Worm (Caenorhabditis elegans) whole organism, L1 larva: ENCODE measurements around the gene F35G2.3.

ENCODE experiments used
- C04F5.9 ChIP-seq: sonication (generic microtip); optimal IDR thresholded peaks from 2 replicates; lab custom pipeline; 2016; ENCODE audit warnings: missing genetic modification characterization, missing compliant biosample characterization
- C16A3.4 ChIP-seq: fragments of 150-350 bp; optimal IDR thresholded peaks from 2 replicates; lab custom pipeline; 2014; ENCODE audit warnings: missing biosample characterization, missing genetic modification characterization
- C34B4.2 ChIP-seq: sonication (generic microtip); optimal IDR thresholded peaks from 2 replicates; lab custom pipeline; 2017; ENCODE audit warnings: mild to moderate bottlenecking, missing genetic modification characterization, missing compliant biosample characterization
- Y116A8C.19 ChIP-seq: sonication (generic microtip); optimal IDR thresholded peaks from 2 replicates; lab custom pipeline; 2016; ENCODE audit warnings: missing compliant biosample characterization, missing genetic modification characterization, borderline replicate concordance
- alr-1 ChIP-seq: fragments of 200-800 bp; sonication (Bioruptor generic); optimal IDR thresholded peaks from 2 replicates; lab custom pipeline; 2018; ENCODE audit warnings: borderline replicate concordance, mild to moderate bottlenecking, missing genetic modification characterization, missing compliant biosample characterization
- blmp-1 ChIP-seq: fragments of 150-350 bp; optimal IDR thresholded peaks from 2 replicates; lab custom pipeline; 2014; ENCODE audit warnings: missing biosample characterization, missing genetic modification characterization
- ceh-63 ChIP-seq: fragments of 200-800 bp; sonication (Bioruptor generic); optimal IDR thresholded peaks from 2 replicates; lab custom pipeline; 2018; ENCODE audit warnings: mild to moderate bottlenecking, missing genetic modification characterization, missing compliant biosample characterization
- ceh-8 ChIP-seq: fragments of 200-800 bp; sonication (Bioruptor generic); optimal IDR thresholded peaks from 2 replicates; lab custom pipeline; 2018; ENCODE audit warnings: mild to moderate bottlenecking, missing genetic modification characterization, moderate library complexity, missing compliant biosample characterization
- ceh-82 ChIP-seq, 3 experiments: fragments of 150-350 bp in 1 of 3; sonication (generic microtip) in 2 of 3; optimal IDR thresholded peaks; 2 replicates each; lab custom pipeline; 2014 to 2017; ENCODE audit warnings: missing biosample characterization in 3 of 3, missing genetic modification characterization in 3 of 3
- ceh-88 ChIP-seq: fragments of 200-800 bp; sonication (Bioruptor generic); IDR thresholded peaks from 2 replicates; pipeline ENCODE4 v1.3.6; 2022; ENCODE audit warnings: missing genetic modification characterization, missing compliant biosample characterization
- elt-3 ChIP-seq, 6 experiments: fragments of 150-350 bp in 1 of 6; sonication (generic microtip); optimal IDR thresholded peaks; 2 replicates each; lab custom pipeline; 2017 to 2018; ENCODE audit warnings: missing biosample characterization in 6 of 6, missing genetic modification characterization in 6 of 6, inconsistent platforms in 1 of 6
- ets-5 ChIP-seq: fragments of 200-800 bp; sonication (Bioruptor generic); IDR thresholded peaks from 2 replicates; pipeline ENCODE4 v1.3.6; 2022; ENCODE audit warnings: missing genetic modification characterization, missing compliant biosample characterization
- fkh-8 ChIP-seq: sonication (generic microtip); optimal IDR thresholded peaks from 2 replicates; lab custom pipeline; 2016; ENCODE audit warnings: mild to moderate bottlenecking, missing genetic modification characterization, missing compliant biosample characterization
- fos-1 ChIP-seq: fragments of 150-350 bp; optimal IDR thresholded peaks from 2 replicates; lab custom pipeline; 2014; ENCODE audit warnings: missing biosample characterization, missing genetic modification characterization
- irx-1 ChIP-seq: sonication (generic microtip); optimal IDR thresholded peaks from 2 replicates; lab custom pipeline; 2016; ENCODE audit warnings: missing genetic modification characterization, missing compliant biosample characterization
- lin-13 ChIP-seq: fragments of 150-350 bp; optimal IDR thresholded peaks from 2 replicates; lab custom pipeline; 2014; ENCODE audit warnings: missing biosample characterization, missing genetic modification reagents, missing genetic modification characterization
- lin-15B ChIP-seq: fragments of 150-350 bp; sonication (generic microtip); optimal IDR thresholded peaks from 3 replicates; lab custom pipeline; 2014; ENCODE audit warnings: missing biosample characterization, missing genetic modification characterization
- lin-39 ChIP-seq: fragments of 150-350 bp; optimal IDR thresholded peaks from 2 replicates; lab custom pipeline; 2014; ENCODE audit warnings: missing biosample characterization, missing genetic modification reagents, missing genetic modification characterization
- mab-9 ChIP-seq: fragments of 200-800 bp; sonication (Bioruptor generic); IDR thresholded peaks from 2 replicates; pipeline ENCODE4 v1.3.6; 2022; ENCODE audit warnings: missing genetic modification reagents, missing genetic modification characterization, missing compliant biosample characterization
- mdl-1 ChIP-seq, 2 experiments: fragments of 150-350 bp; optimal IDR thresholded peaks; 2 replicates each; lab custom pipeline; 2014 to 2017; ENCODE audit warnings: missing biosample characterization in 2 of 2, missing genetic modification characterization in 2 of 2, inconsistent platforms in 1 of 2
- nhr-19 ChIP-seq: fragments of 200-800 bp; sonication (Bioruptor generic); conservative IDR thresholded peaks from 2 replicates; pipeline ENCODE4 v1.3.6; 2022; ENCODE audit warnings: missing genetic modification characterization, missing compliant biosample characterization
- nhr-20 ChIP-seq: sonication (generic microtip); optimal IDR thresholded peaks from 2 replicates; lab custom pipeline; 2016; ENCODE audit warnings: mild to moderate bottlenecking, missing genetic modification characterization, missing compliant biosample characterization
- nhr-28 ChIP-seq: fragments of 150-350 bp; optimal IDR thresholded peaks from 2 replicates; lab custom pipeline; 2014; ENCODE audit warnings: missing biosample characterization, missing genetic modification characterization
- nhr-71 ChIP-seq: sonication (generic microtip); optimal IDR thresholded peaks from 2 replicates; lab custom pipeline; 2016; ENCODE audit warnings: mild to moderate bottlenecking, missing genetic modification characterization, moderate library complexity, missing compliant biosample characterization
- nhr-84 ChIP-seq: sonication (generic microtip); optimal IDR thresholded peaks from 2 replicates; lab custom pipeline; 2017; ENCODE audit warnings: missing biosample characterization, missing genetic modification characterization
- nhr-85 ChIP-seq: sonication (generic microtip); peaks from one replicate; lab custom pipeline; 2016; ENCODE audit warnings: missing genetic modification characterization, inconsistent platforms, missing compliant biosample characterization
- nhr-90 ChIP-seq: sonication (generic microtip); optimal IDR thresholded peaks from 2 replicates; lab custom pipeline; 2016; ENCODE audit warnings: mild to moderate bottlenecking, missing genetic modification characterization, missing compliant biosample characterization; ENCODE audit not compliant: poor library complexity
- pqm-1 ChIP-seq: sonication (generic microtip); optimal IDR thresholded peaks from 3 replicates; lab custom pipeline; 2017; ENCODE audit warnings: missing biosample characterization, missing genetic modification characterization
- snpc-4 ChIP-seq: fragments of 150-350 bp; optimal IDR thresholded peaks from 2 replicates; lab custom pipeline; 2014; ENCODE audit warnings: missing biosample characterization, missing genetic modification characterization
- snu-23 ChIP-seq: sonication (generic microtip); optimal IDR thresholded peaks from 2 replicates; lab custom pipeline; 2016; ENCODE audit warnings: missing genetic modification characterization, missing compliant biosample characterization
- sup-37 ChIP-seq: fragments of 200-800 bp; sonication (Bioruptor generic); optimal IDR thresholded peaks from 2 replicates; lab custom pipeline; 2018; ENCODE audit warnings: mild to moderate bottlenecking, missing genetic modification characterization, missing compliant biosample characterization
- tlp-1 ChIP-seq: fragments of 150-350 bp; optimal IDR thresholded peaks from 2 replicates; lab custom pipeline; 2014; ENCODE audit warnings: missing biosample characterization, missing genetic modification characterization
- unc-62 ChIP-seq: fragments of 150-350 bp; optimal IDR thresholded peaks from 2 replicates; lab custom pipeline; 2014; ENCODE audit warnings: missing biosample characterization, missing genetic modification reagents, missing genetic modification characterization
- unc-98 ChIP-seq: fragments of 200-800 bp; sonication (Bioruptor generic); IDR thresholded peaks from 2 replicates; pipeline ENCODE4 v1.3.6; 2022; ENCODE audit warnings: missing genetic modification characterization, missing compliant biosample characterization
- zag-1 ChIP-seq: fragments of 150-350 bp; optimal IDR thresholded peaks from 2 replicates; lab custom pipeline; 2014; ENCODE audit warnings: missing biosample characterization, missing genetic modification characterization
- ztf-11 ChIP-seq, 2 experiments: sonication (generic microtip); optimal IDR thresholded peaks; 2 replicates each; lab custom pipeline; 2016 to 2017; ENCODE audit warnings: missing genetic modification characterization in 2 of 2, missing biosample characterization in 1 of 2, missing compliant biosample characterization in 1 of 2
- ztf-4 ChIP-seq: fragments of 150-350 bp; optimal IDR thresholded peaks from 2 replicates; lab custom pipeline; 2014; ENCODE audit warnings: missing biosample characterization, missing genetic modification characterization

Gene F35G2.3

ce11 chrIV:12219309-12219708 is 9.9 kb downstream of the F35G2.3 start, which contains the start of gene F35G2.5:
Gene F35G2.5, plus strand, starts transcription at chrIV:12219609.
- TF ChIP-seq ceh-63 (GFP tag; lab: Kevin White, UChicago) (no peak), tlp-1 (no peak), nhr-20 (tag; lab: Kevin White, UChicago) (no peak), zag-1 (tag; lab: Kevin White, UChicago) (no peak), lin-15B (tag; lab: Kevin White, UChicago) (no peak), nhr-90 (tag; lab: Kevin White, UChicago) (no peak), ceh-82 (tag; optimal IDR thresholded peaks at IDR 0.05; lab: Kevin White, UChicago) (no peak), blmp-1 (no peak), ztf-11 (tag; optimal IDR thresholded peaks at IDR 0.05; lab: Kevin White, UChicago) (no peak), ceh-88 (no peak)

ce11 chrIV:12227012-12227411 is 17.6 kb downstream of the F35G2.3 start, which contains the start of gene mlt-3:
Gene mlt-3, minus strand, starts transcription at chrIV:12227112.
- peak; percentile 21 for TF ChIP-seq blmp-1
- TF ChIP-seq nhr-85 (tag; lab: Kevin White, UChicago) = peak; percentile 20
- no peak for TF ChIP-seq mdl-1 (tag; optimal IDR thresholded peaks at IDR 0.05; lab: Kevin White, UChicago)
- TF ChIP-seq, all 84 proteins: peak for 2

- TF ChIP-seq snpc-4 (tag; lab: Kevin White, UChicago) = no peak
- TF ChIP-seq zag-1 (tag; lab: Kevin White, UChicago) = no peak
- no peak for TF ChIP-seq nhr-20 (tag; lab: Kevin White, UChicago)
- TF ChIP-seq pqm-1 = no peak
- TF ChIP-seq nhr-28 (tag; lab: Kevin White, UChicago) = no peak
- TF ChIP-seq fos-1 (tag; lab: Kevin White, UChicago) = no peak
- no peak for TF ChIP-seq nhr-19 (GFP tag; lab: Robert Waterston, UW)
- TF ChIP-seq lin-39 (tag; lab: Kevin White, UChicago) = no peak
- no peak for TF ChIP-seq C04F5.9 (tag; lab: Kevin White, UChicago)
- TF ChIP-seq alr-1 (tag; lab: Kevin White, UChicago) = no peak
- TF ChIP-seq nhr-90 (tag; lab: Kevin White, UChicago) = no peak
- TF ChIP-seq unc-98 = no peak
- no peak for TF ChIP-seq sup-37 (GFP tag; lab: Kevin White, UChicago)
- no peak for TF ChIP-seq elt-3 (tag; optimal IDR thresholded peaks at IDR 0.05; lab: Kevin White, UChicago)
- no peak for TF ChIP-seq C34B4.2 (tag; lab: Kevin White, UChicago)
- TF ChIP-seq, all 84 proteins: peak for 0
Measured at ce11 chrIV:12229679-12230078, 20.3 kb downstream of the F35G2.3 start, which contains the start of gene sre-18. Gene sre-18, minus strand, starts transcription at chrIV:12229779.

ce11 chrIV:12236011-12236410 is 26.6 kb downstream of the F35G2.3 start, which contains the start of gene sre-16:
Gene sre-16, minus strand, starts transcription at chrIV:12236111.
- TF ChIP-seq ets-5 (GFP tag; lab: Robert Waterston, UW) (no peak), fkh-8 (peak; percentile 31)

- TF ChIP-seq lin-13 (GFP tag; lab: Kevin White, UChicago) = no peak
- no peak for TF ChIP-seq C16A3.4
- no peak for TF ChIP-seq irx-1 (tag; lab: Kevin White, UChicago)
- no peak for TF ChIP-seq mab-9 (GFP tag; lab: Robert Waterston, UW)
- TF ChIP-seq ztf-4 = no peak
- no peak for TF ChIP-seq ets-5 (GFP tag; lab: Robert Waterston, UW)
- no peak for TF ChIP-seq ceh-8 (GFP tag; lab: Kevin White, UChicago)
- no peak for TF ChIP-seq snu-23
- TF ChIP-seq unc-62 (GFP tag; lab: Kevin White, UChicago) = no peak
- no peak for TF ChIP-seq nhr-84 (tag; lab: Kevin White, UChicago)
- TF ChIP-seq nhr-71 (tag; lab: Kevin White, UChicago) = no peak
- no peak for TF ChIP-seq Y116A8C.19 (tag; lab: Kevin White, UChicago)
- no peak for TF ChIP-seq pqm-1
- no peak for TF ChIP-seq unc-98
Measured at ce11 chrIV:12238851-12239250, 29.4 kb downstream of the F35G2.3 start, which contains the start of gene sre-19. Gene sre-19, minus strand, starts transcription at chrIV:12238951.
